Worm (Caenorhabditis elegans) whole organism, midembryonic: ENCODE measurements around the gene gop-3.

Source experiments
- T22C8.4 ChIP-seq: fragments of 200-800 bp; sonication (Bioruptor generic); IDR thresholded peaks from 2 replicates; pipeline ENCODE4 v1.3.6; 2022; ENCODE audit warnings: missing genetic modification characterization, missing compliant biosample characterization
- cog-1 ChIP-seq: sonication (generic microtip); optimal IDR thresholded peaks from 2 replicates; lab custom pipeline; 2016; ENCODE audit warnings: missing genetic modification characterization, missing compliant biosample characterization
- flt-1 ChIP-seq: fragments of 200-800 bp; sonication (Bioruptor generic); IDR thresholded peaks from 2 replicates; pipeline ENCODE4 v1.3.6; 2022; ENCODE audit warnings: missing genetic modification characterization, missing compliant biosample characterization
- klf-2 ChIP-seq: fragments of 200-800 bp; sonication (Bioruptor generic); conservative IDR thresholded peaks from 2 replicates; pipeline ENCODE4 v1.3.6; 2022; ENCODE audit warnings: missing genetic modification reagents, missing genetic modification characterization, missing compliant biosample characterization
- med-1 ChIP-seq: sonication (generic microtip); optimal IDR thresholded peaks from 2 replicates; lab custom pipeline; 2017; ENCODE audit warnings: missing genetic modification characterization, mild to moderate bottlenecking, missing compliant biosample characterization, antibody characterized with exemption, missing genetic modification reagents; ENCODE audit not compliant: insufficient read depth
- ref-1 ChIP-seq: fragments of 200-800 bp; sonication (Bioruptor generic); conservative IDR thresholded peaks from 2 replicates; pipeline ENCODE4 v1.3.6; 2022; ENCODE audit warnings: missing genetic modification reagents, missing genetic modification characterization, missing compliant biosample characterization
- tab-1 ChIP-seq: fragments of 200-800 bp; sonication (Bioruptor generic); IDR thresholded peaks from 2 replicates; pipeline ENCODE4 v1.3.6; 2022; ENCODE audit warnings: missing genetic modification characterization, missing compliant biosample characterization
- ztf-23 ChIP-seq: fragments of 200-800 bp; sonication (Bioruptor generic); IDR thresholded peaks from 2 replicates; pipeline ENCODE4 v1.3.6; 2022; ENCODE audit warnings: missing genetic modification reagents, missing genetic modification characterization, missing compliant biosample characterization
- ztf-29 ChIP-seq: fragments of 200-800 bp; sonication (Bioruptor generic); IDR thresholded peaks from 2 replicates; pipeline ENCODE4 v1.3.6; 2022; ENCODE audit warnings: missing genetic modification reagents, missing genetic modification characterization, missing compliant biosample characterization

gop-3 gene

ce11 chrIII:5225321-5225720, 35.2 kb upstream of the gop-3 start, which contains the start of gene nex-1:
Gene nex-1 (plus strand): TSS chrIII:5225621.
- no peak for TF ChIP-seq cog-1 (tag; lab: Kevin White, UChicago)
- TF ChIP-seq ztf-23 (GFP tag; lab: Robert Waterston, UW) = no peak
- TF ChIP-seq klf-2 (GFP tag; lab: Robert Waterston, UW) = no peak
- TF ChIP-seq ztf-29 (GFP tag; lab: Robert Waterston, UW) = no peak
- no peak for TF ChIP-seq ref-1 (GFP tag; lab: Robert Waterston, UW)
- no peak for TF ChIP-seq med-1 (GFP tag; lab: Kevin White, UChicago)
- no peak for TF ChIP-seq T22C8.4 (GFP tag; lab: Robert Waterston, UW)
- no peak for TF ChIP-seq flt-1 (GFP tag; lab: Robert Waterston, UW)
- TF ChIP-seq tab-1 (GFP tag; lab: Robert Waterston, UW) = no peak

ce11 chrIII:5227831-5228467, 32.5 kb upstream of the gop-3 start, which contains the start of the genes C34E10.12, C34E10.10 and atp-2:
Gene C34E10.12 (minus strand): TSS chrIII:5227881.
Gene C34E10.10 (minus strand): TSS chrIII:5227884.
Gene atp-2 (plus strand): TSS chrIII:5228417.
- TF ChIP-seq ztf-23 (GFP tag; lab: Robert Waterston, UW) (peak; percentile 69; the same call in 1 of the 2 replicates), klf-2 (GFP tag; lab: Robert Waterston, UW) (no peak; the same call in 1 of the 2 replicates), tab-1 (GFP tag; lab: Robert Waterston, UW) (no peak), ztf-29 (GFP tag; lab: Robert Waterston, UW) (peak; percentile 72), med-1 (GFP tag; lab: Kevin White, UChicago) (peak; percentile 7), ref-1 (GFP tag; lab: Robert Waterston, UW) (no peak), T22C8.4 (GFP tag; lab: Robert Waterston, UW) (no peak), flt-1 (GFP tag; lab: Robert Waterston, UW) (no peak; the same call in 1 of the 2 replicates), cog-1 (tag; lab: Kevin White, UChicago) (peak; percentile 25)

ce11 chrIII:5228839-5229238, 31.7 kb upstream of the gop-3 start:
- TF ChIP-seq tab-1 (GFP tag; lab: Robert Waterston, UW) (no peak), ztf-29 (GFP tag; lab: Robert Waterston, UW) (no peak), med-1 (GFP tag; lab: Kevin White, UChicago) (no peak), ref-1 (GFP tag; lab: Robert Waterston, UW) (no peak), klf-2 (GFP tag; lab: Robert Waterston, UW) (no peak), ztf-23 (GFP tag; lab: Robert Waterston, UW) (no peak), T22C8.4 (GFP tag; lab: Robert Waterston, UW) (no peak), cog-1 (tag; lab: Kevin White, UChicago) (no peak), flt-1 (GFP tag; lab: Robert Waterston, UW) (no peak)

- TF ChIP-seq flt-1 (GFP tag; lab: Robert Waterston, UW) (no peak), ztf-29 (GFP tag; lab: Robert Waterston, UW) (no peak)
Observed at ce11 chrIII:5229511-5230250, 30.8 kb upstream of the gop-3 start.

ce11 chrIII:5230415-5230814, 30.1 kb upstream of the gop-3 start, which contains the start of gene prmt-5:
Gene prmt-5 (plus strand): TSS chrIII:5230555.
- TF ChIP-seq ztf-29 (GFP tag; lab: Robert Waterston, UW) (no peak), T22C8.4 (GFP tag; lab: Robert Waterston, UW) (no peak), ref-1 (GFP tag; lab: Robert Waterston, UW) (no peak), cog-1 (tag; lab: Kevin White, UChicago) (no peak), med-1 (GFP tag; lab: Kevin White, UChicago) (no peak)

- TF ChIP-seq T22C8.4 (GFP tag; lab: Robert Waterston, UW) (no peak), ztf-23 (GFP tag; lab: Robert Waterston, UW) (no peak), klf-2 (GFP tag; lab: Robert Waterston, UW) (no peak), med-1 (GFP tag; lab: Kevin White, UChicago) (no peak), flt-1 (GFP tag; lab: Robert Waterston, UW) (no peak), ref-1 (GFP tag; lab: Robert Waterston, UW) (no peak), ztf-29 (GFP tag; lab: Robert Waterston, UW) (no peak), cog-1 (tag; lab: Kevin White, UChicago) (no peak), tab-1 (GFP tag; lab: Robert Waterston, UW) (no peak)
Observed at ce11 chrIII:5233140-5233539, 27.4 kb upstream of the gop-3 start.

ce11 chrIII:5234312-5234711, 26.2 kb upstream of the gop-3 start, which contains the start of gene mrps-26:
Gene mrps-26 (plus strand): TSS chrIII:5234612.
- no peak for TF ChIP-seq ztf-23 (GFP tag; lab: Robert Waterston, UW)
- TF ChIP-seq cog-1 (tag; lab: Kevin White, UChicago) = no peak
- no peak for TF ChIP-seq klf-2 (GFP tag; lab: Robert Waterston, UW)
- TF ChIP-seq flt-1 (GFP tag; lab: Robert Waterston, UW) = no peak
- TF ChIP-seq ref-1 (GFP tag; lab: Robert Waterston, UW) = no peak
- no peak for TF ChIP-seq tab-1 (GFP tag; lab: Robert Waterston, UW)
- TF ChIP-seq med-1 (GFP tag; lab: Kevin White, UChicago) = no peak
- no peak for TF ChIP-seq ztf-29 (GFP tag; lab: Robert Waterston, UW)
- TF ChIP-seq T22C8.4 (GFP tag; lab: Robert Waterston, UW) = no peak

- TF ChIP-seq tab-1 (GFP tag; lab: Robert Waterston, UW) = no peak
- TF ChIP-seq ztf-23 (GFP tag; lab: Robert Waterston, UW) = no peak
- no peak for TF ChIP-seq cog-1 (tag; lab: Kevin White, UChicago)
- no peak for TF ChIP-seq T22C8.4 (GFP tag; lab: Robert Waterston, UW)
- TF ChIP-seq med-1 (GFP tag; lab: Kevin White, UChicago) = no peak
- no peak for TF ChIP-seq klf-2 (GFP tag; lab: Robert Waterston, UW)
- TF ChIP-seq ztf-29 (GFP tag; lab: Robert Waterston, UW) = no peak
- TF ChIP-seq flt-1 (GFP tag; lab: Robert Waterston, UW) = no peak
- TF ChIP-seq ref-1 (GFP tag; lab: Robert Waterston, UW) = no peak
Observed at ce11 chrIII:5236104-5236503, 24.4 kb upstream of the gop-3 start, which contains the start of gene prx-10. Gene prx-10 (plus strand): TSS chrIII:5236404.
